Worm (Caenorhabditis elegans): ENCODE measurements around the gene pycr-1.

Gene pycr-1

ce11 chrX:12106004-12106403 lies 40.6 kb upstream of the pycr-1 start (continued):
- TF ChIP-seq sea-2 (GFP tag; IDR thresholded peaks at IDR 0.05) (peak; percentile 85; the same call in 1 of the 2 replicates), attf-5 (GFP tag; optimal IDR thresholded peaks at IDR 0.05) (no peak), lin-35 (GFP tag; optimal IDR thresholded peaks at IDR 0.05) (peak in 1 of 3 experiments; percentile 89), nhr-80 (tag; optimal IDR thresholded peaks at IDR 0.05) (peak; percentile 59), ccch-3 (GFP tag; optimal IDR thresholded peaks at IDR 0.05) (peak; percentile 12), zim-3 (tag; optimal IDR thresholded peaks at IDR 0.05) (peak; percentile 89), fkh-3 (tag; optimal IDR thresholded peaks at IDR 0.05) (peak; percentile 91), tlf-1 (GFP tag; optimal IDR thresholded peaks at IDR 0.05) (peak; percentile 65), somi-1 (GFP tag; optimal IDR thresholded peaks at IDR 0.05) (peak; percentile 80), ceh-79 (tag; optimal IDR thresholded peaks at IDR 0.05) (peak; percentile 76), aptf-2 (GFP tag; conservative IDR thresholded peaks at IDR 0.05) (no peak; the same call in 1 of the 2 replicates), aptf-3 (GFP tag; IDR thresholded peaks at IDR 0.05) (no peak), F10E7.11 (tag; optimal IDR thresholded peaks at IDR 0.05) (peak; percentile 36), F33H1.4 (GFP tag; IDR thresholded peaks at IDR 0.05) (no peak), Y53G8AR.9 (GFP tag; conservative IDR thresholded peaks at IDR 0.05) (peak; percentile 84), F22D6.2 (tag; optimal IDR thresholded peaks at IDR 0.05) (peak; percentile 53), let-607 (tag; optimal IDR thresholded peaks at IDR 0.05) (peak; percentile 55 to 74), rpc-1 (optimal IDR thresholded peaks at IDR 0.05) (peak; percentile 97), rpc-1 (tag; optimal IDR thresholded peaks at IDR 0.05) (peak; percentile 99), B0019.2 (GFP tag; conservative IDR thresholded peaks at IDR 0.05) (no peak; the same call in 1 of the 2 replicates), lag-1 (GFP tag; IDR thresholded peaks at IDR 0.05) (no peak), atf-7 (tag; optimal IDR thresholded peaks at IDR 0.05) (peak; percentile 67), nhr-27 (tag; optimal IDR thresholded peaks at IDR 0.05) (peak; percentile 93), nhr-179 (tag; optimal IDR thresholded peaks at IDR 0.05) (no peak), nhr-90 (tag; optimal IDR thresholded peaks at IDR 0.05) (peak; percentile 93), egl-18 (GFP tag; IDR thresholded peaks at IDR 0.05) (peak; percentile 89), efl-1 (GFP tag; optimal IDR thresholded peaks at IDR 0.05) (peak; percentile 8), snpc-1.1 (tag; optimal IDR thresholded peaks at IDR 0.05; ENCODE audit: insufficient read depth) (peak; percentile 26), gei-17 (GFP tag; optimal IDR thresholded peaks at IDR 0.05) (peak; percentile 84), athp-1 (tag; optimal IDR thresholded peaks at IDR 0.05) (peak; percentile 32), mel-28 (tag; optimal IDR thresholded peaks at IDR 0.05; ENCODE audit: borderline replicate concordance) (peak; percentile 80), madf-8 (GFP tag; conservative IDR thresholded peaks at IDR 0.05) (no peak), tbp1 (GFP tag; optimal IDR thresholded peaks at IDR 0.05) (peak; percentile 99), unc-130 (GFP tag; optimal IDR thresholded peaks at IDR 0.05) (peak; percentile 46), hlh-26 (GFP tag; conservative IDR thresholded peaks at IDR 0.05) (no peak), repo-1 (tag; optimal IDR thresholded peaks at IDR 0.05) (peak; percentile 82), F52B5.7 (tag; optimal IDR thresholded peaks at IDR 0.05) (peak; percentile 87), cebp-2 (GFP tag; IDR thresholded peaks at IDR 0.05) (peak; percentile 97), lin-26 (GFP tag; IDR thresholded peaks at IDR 0.05) (peak; percentile 99)

- TF ChIP-seq zfh-2 (GFP tag; conservative IDR thresholded peaks at IDR 0.05) (no peak), F22D6.2 (tag; optimal IDR thresholded peaks at IDR 0.05) (no peak), T26A5.8 (tag; optimal IDR thresholded peaks at IDR 0.05) (no peak), ceh-58 (GFP tag; IDR thresholded peaks at IDR 0.05) (no peak), lin-35 (GFP tag; optimal IDR thresholded peaks at IDR 0.05) (no peak), F55B11.4 (tag; optimal IDR thresholded peaks at IDR 0.05; ENCODE audit: borderline replicate concordance, insufficient read depth) (no peak), sea-2 (GFP tag; IDR thresholded peaks at IDR 0.05) (no peak), pha-4 (tag; optimal IDR thresholded peaks at IDR 0.05) (no peak), K11D2.4 (GFP tag; IDR thresholded peaks at IDR 0.05) (no peak), sdz-38 (tag; optimal IDR thresholded peaks at IDR 0.05) (no peak), hsf-1 (GFP tag; IDR thresholded peaks at IDR 0.05) (no peak), chd-7 (tag; optimal IDR thresholded peaks at IDR 0.05) (no peak), snpc-4 (GFP tag; optimal IDR thresholded peaks at IDR 0.05) (no peak), snpc-4 (tag; optimal IDR thresholded peaks at IDR 0.05) (no peak)
Observed at ce11 chrX:12108517-12109216, 38.0 kb upstream of the pycr-1 start, which contains the start of the genes W03G11.2 and lgc-13. W03G11.2 (minus strand) TSS chrX:12108617. lgc-13 (plus strand) TSS chrX:12109166.
